Fruit fly (Drosophila melanogaster): Measurements from ENCODE around the gene eIF3g1.

- peak; percentile 95 for TF ChIP-seq psq (GFP tag; optimal IDR thresholded peaks at IDR 0.05)
- TF ChIP-seq CrebA (GFP tag; optimal IDR thresholded peaks at IDR 0.05; ENCODE audit: borderline replicate concordance), result peak; percentile 63
- no peak for TF ChIP-seq usp (GFP tag; optimal IDR thresholded peaks at IDR 0.05)
- peak; percentile 44 for TF ChIP-seq Vsx2 (GFP tag; optimal IDR thresholded peaks at IDR 0.05; ENCODE audit: partially characterized antibody)
- TF ChIP-seq ey (GFP tag; optimal IDR thresholded peaks at IDR 0.05), result peak; percentile 98
- TF ChIP-seq Jra (GFP tag; optimal IDR thresholded peaks at IDR 0.05), result peak; percentile 85
- TF ChIP-seq foxo (GFP tag; optimal IDR thresholded peaks at IDR 0.05), result peak; percentile 86 to 98
- TF ChIP-seq Hr78 (GFP tag; optimal IDR thresholded peaks at IDR 0.05), result no peak
- peak; percentile 96 for TF ChIP-seq Hnf4 (GFP tag; optimal IDR thresholded peaks at IDR 0.05)
- no peak for TF ChIP-seq Myc (optimal IDR thresholded peaks at IDR 0.05)
- peak; percentile 99 for TF ChIP-seq woc (GFP tag; optimal IDR thresholded peaks at IDR 0.05)
- TF ChIP-seq dsf (GFP tag; optimal IDR thresholded peaks at IDR 0.05; ENCODE audit: borderline replicate concordance), result peak; percentile 76
Measured at dm6 chrX:2646022-2646761, 36.1 kb upstream of the eIF3g1 start.

All from whole organism, wandering third instar larva.